Fruit fly (Drosophila melanogaster): ENCODE measurements around the gene RpL17.
A peak's percentile ranks its signal among the peaks of the same experiment; 100 is the strongest.

RpL17 gene

dm6 chrX:6744088-6744487, at the start of gene RpL17 (continued):
- TF ChIP-seq CG11398 (GFP tag; optimal IDR thresholded peaks at IDR 0.05): peak; percentile 71
- TF ChIP-seq Atf3 (GFP tag; optimal IDR thresholded peaks at IDR 0.05): peak; percentile 73
- peak; percentile 67 to 86 for TF ChIP-seq Hr51 (GFP tag; optimal IDR thresholded peaks at IDR 0.05)
- peak; percentile 94 for TF ChIP-seq CG17568 (GFP tag; optimal IDR thresholded peaks at IDR 0.05)
- peak; percentile 43 for TF ChIP-seq CG6654 (GFP tag; optimal IDR thresholded peaks at IDR 0.05)
- peak; percentile 79 for TF ChIP-seq ash1 (GFP tag; optimal IDR thresholded peaks at IDR 0.05)
- peak; percentile 55 for TF ChIP-seq CG13424 (tag; optimal IDR thresholded peaks at IDR 0.05)
- TF ChIP-seq ATbp (GFP tag; optimal IDR thresholded peaks at IDR 0.05): peak; percentile 84
- TF ChIP-seq org-1 (GFP tag; optimal IDR thresholded peaks at IDR 0.05): peak; percentile 87
- TF ChIP-seq CG15269 (tag; optimal IDR thresholded peaks at IDR 0.05): peak; percentile 78
- peak; percentile 44 for TF ChIP-seq Ssrp (tag; optimal IDR thresholded peaks at IDR 0.05)
- peak; percentile 96 for TF ChIP-seq CG10267 (tag; optimal IDR thresholded peaks at IDR 0.05)
- TF ChIP-seq Med (GFP tag): peak; percentile 99
- peak; percentile 42; the same call in 1 of the 2 replicates for TF ChIP-seq al (GFP tag; IDR thresholded peaks at IDR 0.05)
- peak; percentile 39 for TF ChIP-seq D19B (GFP tag; optimal IDR thresholded peaks at IDR 0.05)
- TF ChIP-seq Gug (GFP tag; IDR thresholded peaks at IDR 0.05): peak; percentile 23; the same call in 1 of the 4 replicates
- peak; percentile 86 for TF ChIP-seq CG6854 (GFP tag; optimal IDR thresholded peaks at IDR 0.05)
- peak; percentile 47 for TF ChIP-seq CG3995 (GFP tag; optimal IDR thresholded peaks at IDR 0.05)
- TF ChIP-seq eve (GFP tag; optimal IDR thresholded peaks at IDR 0.05): no peak
- peak; percentile 89 for TF ChIP-seq pita (GFP tag; optimal IDR thresholded peaks at IDR 0.05)
- TF ChIP-seq Bteb2 (GFP tag; optimal IDR thresholded peaks at IDR 0.05): peak; percentile 76
- peak; percentile 89 for TF ChIP-seq CG17328 (GFP tag; IDR thresholded peaks at IDR 0.05)
- TF ChIP-seq row (GFP tag; IDR thresholded peaks at IDR 0.05): peak; percentile 34; the same call in 1 of the 3 replicates
- TF ChIP-seq CG13296 (GFP tag; optimal IDR thresholded peaks at IDR 0.05): peak; percentile 88
- peak; percentile 87 for TF ChIP-seq ase (GFP tag; IDR thresholded peaks at IDR 0.05)
- TF ChIP-seq exex (tag; optimal IDR thresholded peaks at IDR 0.05): peak; percentile 42
- TF ChIP-seq tup (GFP tag; optimal IDR thresholded peaks at IDR 0.05): peak; percentile 53
- TF ChIP-seq CG16813 (GFP tag; IDR thresholded peaks at IDR 0.05; ENCODE audit: partially characterized antibody): peak; percentile 47; the same call in 1 of the 3 replicates
- no peak for TF ChIP-seq chinmo (GFP tag; IDR thresholded peaks at IDR 0.05; ENCODE audit: partially characterized antibody)
- peak; percentile 95 for TF ChIP-seq caup (GFP tag; optimal IDR thresholded peaks at IDR 0.05; ENCODE audit: severe bottlenecking)
- peak; percentile 52 for TF ChIP-seq Dp (GFP tag; optimal IDR thresholded peaks at IDR 0.05)
- TF ChIP-seq HLH3B (GFP tag; IDR thresholded peaks at IDR 0.05): peak; percentile 70
- peak; percentile 87 for TF ChIP-seq CG18599 (GFP tag; optimal IDR thresholded peaks at IDR 0.05)
- TF ChIP-seq PHDP (tag; optimal IDR thresholded peaks at IDR 0.05): peak; percentile 87
- peak; percentile 93 for TF ChIP-seq Mes4 (GFP tag; optimal IDR thresholded peaks at IDR 0.05)
- TF ChIP-seq CG1603 (tag; optimal IDR thresholded peaks at IDR 0.05): peak; percentile 94
- no peak for TF ChIP-seq zen2 (GFP tag; IDR thresholded peaks at IDR 0.05; ENCODE audit: partially characterized antibody)
- peak; percentile 79 for TF ChIP-seq NC2α (GFP tag; optimal IDR thresholded peaks at IDR 0.05)
- peak; percentile 72 for TF ChIP-seq grau (tag; optimal IDR thresholded peaks at IDR 0.05)
- peak; percentile 65 for TF ChIP-seq kni (GFP tag; optimal IDR thresholded peaks at IDR 0.05)
- TF ChIP-seq BtbVII (GFP tag; optimal IDR thresholded peaks at IDR 0.05): peak; percentile 87
- TF ChIP-seq pnt (GFP tag; optimal IDR thresholded peaks at IDR 0.05): peak; percentile 63
- 0 out of 3 replicates have a peak, but pooled peaks have one; percentile 17 for TF ChIP-seq CG11093 (GFP tag; IDR thresholded peaks at IDR 0.05)
- peak; percentile 77 for TF ChIP-seq Ptx1 (GFP tag; IDR thresholded peaks at IDR 0.05)
- peak; percentile 73 to 92 for TF ChIP-seq dpn (GFP tag; optimal IDR thresholded peaks at IDR 0.05)
- peak; percentile 70 for TF ChIP-seq da (GFP tag; optimal IDR thresholded peaks at IDR 0.05)
- peak; percentile 61 for TF ChIP-seq tin (GFP tag; optimal IDR thresholded peaks at IDR 0.05)
- TF ChIP-seq twi (tag; optimal IDR thresholded peaks at IDR 0.05): peak; percentile 53
- TF ChIP-seq klu (GFP tag; IDR thresholded peaks at IDR 0.05): peak; percentile 73

Measured in whole organism, embryonic.